Fruit fly (Drosophila melanogaster): ENCODE data around the gene CG12104.

DNA sequence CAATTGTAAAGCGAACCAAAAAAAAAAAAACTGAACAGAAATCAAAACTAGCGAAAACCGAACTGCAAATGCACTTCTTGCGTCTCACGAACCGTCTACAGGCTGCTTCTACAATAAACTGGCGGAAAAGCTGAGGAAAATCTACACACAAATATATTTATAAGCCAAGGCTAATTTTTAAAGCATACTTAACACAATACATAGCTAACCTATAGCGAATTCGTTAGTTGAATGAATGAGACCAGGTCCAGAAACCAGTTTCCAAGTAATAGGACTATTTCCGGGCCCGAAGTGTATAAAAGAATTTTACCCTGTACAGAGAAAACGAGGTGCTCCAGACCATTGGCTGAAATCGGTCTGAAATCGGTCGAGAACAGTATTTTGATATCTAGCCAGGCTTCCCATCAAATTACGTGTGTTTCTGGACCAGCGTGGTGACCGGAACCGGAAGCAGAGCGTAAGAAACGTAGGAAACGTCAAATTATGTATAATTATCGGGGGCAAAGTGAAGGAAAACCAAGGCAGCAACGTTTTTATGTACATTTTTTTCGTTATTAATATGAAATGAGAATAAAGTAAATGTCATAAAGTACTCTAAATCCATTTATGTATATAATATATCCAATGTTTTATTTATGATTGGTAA, 26.6 kb downstream of the CG12104 start:
- TF ChIP-seq chm (GFP tag; IDR thresholded peaks at IDR 0.05) = no peak
- TF ChIP-seq Stat92E (GFP tag; optimal IDR thresholded peaks at IDR 0.05) = no peak
- no peak for TF ChIP-seq hb (GFP tag; IDR thresholded peaks at IDR 0.05; ENCODE audit: partially characterized antibody)
- TF ChIP-seq gfzf (GFP tag; optimal IDR thresholded peaks at IDR 0.05) = no peak
- no peak for TF ChIP-seq br (optimal IDR thresholded peaks at IDR 0.05)
- TF ChIP-seq wdn (GFP tag; IDR thresholded peaks at IDR 0.05) = no peak
- no peak for TF ChIP-seq Hr39 (optimal IDR thresholded peaks at IDR 0.05)
